Worm (Caenorhabditis elegans) whole organism, L4 larva: ENCODE data around the gene Y54F10BM.13.

Experiments
- D1046.2 ChIP-seq: fragments of 200-800 bp; sonication (Bioruptor generic); IDR thresholded peaks from 2 replicates; pipeline ENCODE4 v1.3.6; 2022; ENCODE audit warnings: missing genetic modification characterization, missing compliant biosample characterization
- F10B5.3 ChIP-seq: sonication (generic microtip); optimal IDR thresholded peaks from 2 replicates; lab custom pipeline; 2016; ENCODE audit warnings: mild to moderate bottlenecking, missing genetic modification characterization, missing compliant biosample characterization
- F26F4.8 ChIP-seq: fragments of 200-800 bp; sonication (Bioruptor generic); conservative IDR thresholded peaks from 2 replicates; pipeline ENCODE4 v1.3.6; 2022; ENCODE audit warnings: missing genetic modification characterization, missing compliant biosample characterization
- F49E8.2 ChIP-seq: sonication (generic microtip); optimal IDR thresholded peaks from 2 replicates; lab custom pipeline; 2016; ENCODE audit warnings: missing compliant biosample characterization, mild to moderate bottlenecking, missing genetic modification characterization, borderline replicate concordance
- R02D3.7 ChIP-seq: fragments of 150-350 bp; sonication (generic microtip); optimal IDR thresholded peaks from 3 replicates; lab custom pipeline; 2014; ENCODE audit warnings: missing biosample characterization, missing genetic modification characterization
- T26A8.4 ChIP-seq: fragments of 200-800 bp; sonication (Bioruptor generic); IDR thresholded peaks from 2 replicates; pipeline ENCODE4 v1.3.6; 2022; ENCODE audit warnings: missing genetic modification characterization, missing compliant biosample characterization
- Y48G9A.11 ChIP-seq: fragments of 200-800 bp; sonication (Bioruptor generic); IDR thresholded peaks from 2 replicates; pipeline ENCODE4 v1.3.6; 2022; ENCODE audit warnings: missing genetic modification reagents, missing genetic modification characterization, missing compliant biosample characterization
- Y5F2A.4 ChIP-seq: fragments of 200-800 bp; sonication (Bioruptor generic); optimal IDR thresholded peaks from 2 replicates; lab custom pipeline; 2018; ENCODE audit warnings: mild to moderate bottlenecking, missing genetic modification characterization, missing compliant biosample characterization
- Y75B8A.6 ChIP-seq: fragments of 200-800 bp; sonication (Bioruptor generic); IDR thresholded peaks from 2 replicates; pipeline ENCODE4 v1.3.6; 2022; ENCODE audit warnings: missing genetic modification reagents, missing genetic modification characterization, missing compliant biosample characterization
- ZK546.5 ChIP-seq, 2 experiments: sonication (generic microtip); optimal IDR thresholded peaks; 2 replicates each; lab custom pipeline; 2017; ENCODE audit warnings: missing biosample characterization in 2 of 2, missing genetic modification characterization in 2 of 2
- ama-1 ChIP-seq: fragments of 150-350 bp; optimal IDR thresholded peaks from 2 replicates; lab custom pipeline; 2014; ENCODE audit warnings: inconsistent platforms, mixed read lengths
- arid-1 ChIP-seq: fragments of 200-800 bp; sonication (Bioruptor generic); conservative IDR thresholded peaks from 2 replicates; pipeline ENCODE4 v1.3.6; 2022; ENCODE audit warnings: missing genetic modification reagents, missing genetic modification characterization, missing compliant biosample characterization
- ceh-32 ChIP-seq: sonication (generic microtip); optimal IDR thresholded peaks from 2 replicates; lab custom pipeline; 2016; ENCODE audit warnings: mild to moderate bottlenecking, missing genetic modification characterization, missing compliant biosample characterization; ENCODE audit not compliant: poor library complexity
- ceh-44 ChIP-seq: fragments of 200-800 bp; sonication (Bioruptor generic); IDR thresholded peaks from 2 replicates; pipeline ENCODE4 v1.3.6; 2022; ENCODE audit warnings: missing genetic modification reagents, missing genetic modification characterization, missing compliant biosample characterization
- ceh-82 ChIP-seq: sonication (generic microtip); optimal IDR thresholded peaks from 2 replicates; lab custom pipeline; 2017; ENCODE audit warnings: missing biosample characterization, missing genetic modification characterization
- ces-1 ChIP-seq: fragments of 150-350 bp; sonication (generic microtip); optimal IDR thresholded peaks from 4 replicates; lab custom pipeline; 2014; ENCODE audit warnings: missing biosample characterization, missing genetic modification reagents, missing genetic modification characterization
- cey-2 ChIP-seq: sonication (generic microtip); optimal IDR thresholded peaks from 3 replicates; lab custom pipeline; 2017; ENCODE audit warnings: missing genetic modification characterization, mild to moderate bottlenecking, missing compliant biosample characterization, antibody characterized with exemption, borderline replicate concordance; ENCODE audit not compliant: insufficient read depth
- daf-12 ChIP-seq: fragments of 150-350 bp; optimal IDR thresholded peaks from 2 replicates; lab custom pipeline; 2014; ENCODE audit warnings: missing biosample characterization, missing genetic modification reagents, missing genetic modification characterization
- daf-16 ChIP-seq, 3 experiments: sonication (generic microtip); optimal IDR thresholded peaks; 2 replicates each; lab custom pipeline; 2016 to 2017; ENCODE audit warnings: missing genetic modification characterization in 3 of 3, missing genetic modification reagents in 3 of 3, mild to moderate bottlenecking in 2 of 3, missing compliant biosample characterization in 2 of 3, missing biosample characterization in 1 of 3, moderate library complexity in 1 of 3
- daf-19 ChIP-seq: fragments of 200-800 bp; sonication (Bioruptor generic); conservative IDR thresholded peaks from 2 replicates; pipeline ENCODE4 v1.3.6; 2022; ENCODE audit warnings: missing genetic modification characterization, missing compliant biosample characterization
- dmd-6 ChIP-seq: fragments of 200-800 bp; sonication (Bioruptor generic); IDR thresholded peaks from 2 replicates; pipeline ENCODE4 v1.3.6; 2022; ENCODE audit warnings: missing genetic modification reagents, missing genetic modification characterization, missing compliant biosample characterization
- dmd-8 ChIP-seq: fragments of 200-800 bp; sonication (Bioruptor generic); IDR thresholded peaks from 2 replicates; pipeline ENCODE4 v1.3.6; 2022; ENCODE audit warnings: missing genetic modification characterization, missing compliant biosample characterization
- dpl-1 ChIP-seq: fragments of 150-350 bp; optimal IDR thresholded peaks from 2 replicates; lab custom pipeline; 2014; ENCODE audit warnings: missing biosample characterization, missing genetic modification reagents, missing genetic modification characterization
- duxl-1 ChIP-seq: sonication (generic microtip); optimal IDR thresholded peaks from 2 replicates; lab custom pipeline; 2016; ENCODE audit warnings: mild to moderate bottlenecking, missing genetic modification characterization, moderate library complexity, missing compliant biosample characterization; ENCODE audit not compliant: poor library complexity
- egl-27 ChIP-seq: sonication (generic microtip); optimal IDR thresholded peaks from 3 replicates; lab custom pipeline; 2017; ENCODE audit warnings: missing biosample characterization, missing genetic modification reagents, missing genetic modification characterization
- egl-43 ChIP-seq: fragments of 200-800 bp; sonication (Bioruptor generic); IDR thresholded peaks from 2 replicates; pipeline ENCODE4 v1.3.6; 2022; ENCODE audit warnings: missing genetic modification reagents, missing genetic modification characterization, missing compliant biosample characterization
- hlh-30 ChIP-seq: sonication (generic microtip); optimal IDR thresholded peaks from 2 replicates; lab custom pipeline; 2017; ENCODE audit warnings: antibody characterized with exemption, mild to moderate bottlenecking, missing genetic modification characterization, missing compliant biosample characterization; ENCODE audit not compliant: insufficient read depth
- hmg-1.1 ChIP-seq: fragments of 200-800 bp; sonication (Bioruptor generic); IDR thresholded peaks from 2 replicates; pipeline ENCODE4 v1.3.6; 2022; ENCODE audit warnings: missing genetic modification reagents, missing genetic modification characterization, missing compliant biosample characterization
- jun-1 ChIP-seq: fragments of 150-350 bp; optimal IDR thresholded peaks from 2 replicates; lab custom pipeline; 2014; ENCODE audit warnings: missing biosample characterization, missing genetic modification reagents, missing genetic modification characterization
- lim-7 ChIP-seq: fragments of 200-800 bp; sonication (Bioruptor generic); IDR thresholded peaks from 2 replicates; pipeline ENCODE4 v1.3.6; 2022; ENCODE audit warnings: missing genetic modification characterization, missing compliant biosample characterization
- lin-1 ChIP-seq: fragments of 200-800 bp; sonication (Bioruptor generic); IDR thresholded peaks from 2 replicates; pipeline ENCODE4 v1.3.6; 2022; ENCODE audit warnings: missing genetic modification reagents, missing genetic modification characterization, missing compliant biosample characterization
- lin-15B ChIP-seq: fragments of 150-350 bp; sonication (generic microtip); optimal IDR thresholded peaks from 3 replicates; lab custom pipeline; 2014; ENCODE audit warnings: missing biosample characterization, missing genetic modification characterization
- lir-3 ChIP-seq: sonication (generic microtip); optimal IDR thresholded peaks from 2 replicates; lab custom pipeline; 2016; ENCODE audit warnings: mild to moderate bottlenecking, missing genetic modification characterization, missing compliant biosample characterization
- madf-5 ChIP-seq, 2 experiments: fragments of 200-800 bp; sonication (Bioruptor generic); IDR thresholded peaks; 2 replicates each; pipeline ENCODE4 v1.3.6; 2022; ENCODE audit warnings: missing compliant biosample characterization in 2 of 2, missing genetic modification characterization in 2 of 2
- mdt-29 ChIP-seq: fragments of 200-800 bp; sonication (Bioruptor generic); IDR thresholded peaks from 2 replicates; pipeline ENCODE4 v1.3.6; 2022; ENCODE audit warnings: missing genetic modification reagents, missing genetic modification characterization, missing compliant biosample characterization
- mes-2 ChIP-seq: sonication (generic microtip); optimal IDR thresholded peaks from 2 replicates; lab custom pipeline; 2016; ENCODE audit warnings: missing genotype, mild to moderate bottlenecking, missing genetic modification characterization, missing compliant biosample characterization; ENCODE audit not compliant: poor library complexity, severe bottlenecking
- mxl-2 ChIP-seq: fragments of 200-800 bp; sonication (Bioruptor generic); conservative IDR thresholded peaks from 2 replicates; pipeline ENCODE4 v1.3.6; 2022; ENCODE audit warnings: missing genetic modification reagents, missing genetic modification characterization, missing compliant biosample characterization
- nhr-11 ChIP-seq: fragments of 150-350 bp; optimal IDR thresholded peaks from 2 replicates; lab custom pipeline; 2014; ENCODE audit warnings: missing biosample characterization, missing genetic modification characterization
- nhr-28 ChIP-seq: fragments of 150-350 bp; optimal IDR thresholded peaks from 2 replicates; lab custom pipeline; 2014; ENCODE audit warnings: missing biosample characterization, missing genetic modification characterization
- nhr-6 ChIP-seq: fragments of 150-350 bp; optimal IDR thresholded peaks from 2 replicates; lab custom pipeline; 2014; ENCODE audit warnings: missing biosample characterization, missing genetic modification characterization
- pha-4 ChIP-seq, 2 experiments: fragments of 150-350 bp in 1 of 2; fragments of 200-800 bp in 1 of 2; sonication (Bioruptor generic) in 1 of 2; IDR thresholded peaks in 1 of 2; optimal IDR thresholded peaks in 1 of 2; 2 replicates each; pipeline versions ENCODE4 v1.3.6 to Lab custom; 2014 to 2022; ENCODE audit warnings: missing genetic modification characterization in 2 of 2, missing genetic modification reagents in 2 of 2, missing biosample characterization in 1 of 2, missing compliant biosample characterization in 1 of 2
- pqm-1 ChIP-seq: sonication (generic microtip); optimal IDR thresholded peaks from 2 replicates; lab custom pipeline; 2017; ENCODE audit warnings: missing biosample characterization, missing genetic modification characterization
- sdz-12 ChIP-seq: fragments of 200-800 bp; sonication (Bioruptor generic); optimal IDR thresholded peaks from 2 replicates; lab custom pipeline; 2018; ENCODE audit warnings: mild to moderate bottlenecking, missing genetic modification characterization, missing compliant biosample characterization
- set-16 ChIP-seq: fragments of 200-800 bp; sonication (Bioruptor generic); IDR thresholded peaks from 2 replicates; pipeline ENCODE4 v1.3.6; 2022; ENCODE audit warnings: missing genetic modification reagents, missing genetic modification characterization, missing compliant biosample characterization
- snpc-1.2 ChIP-seq: fragments of 200-800 bp; sonication (Bioruptor generic); IDR thresholded peaks from 2 replicates; pipeline ENCODE4 v1.3.6; 2022; ENCODE audit warnings: missing genetic modification reagents, missing genetic modification characterization, missing compliant biosample characterization
- snpc-4 ChIP-seq: fragments of 150-350 bp; optimal IDR thresholded peaks from 2 replicates; lab custom pipeline; 2014; ENCODE audit warnings: missing biosample characterization, missing genetic modification characterization
- unc-130 ChIP-seq: sonication (generic microtip); optimal IDR thresholded peaks from 2 replicates; lab custom pipeline; 2016; ENCODE audit warnings: missing genetic modification reagents, missing genetic modification characterization, missing compliant biosample characterization
- unc-39 ChIP-seq: sonication (generic microtip); optimal IDR thresholded peaks from 2 replicates; lab custom pipeline; 2017; ENCODE audit warnings: missing biosample characterization, missing genetic modification characterization
- unc-62 ChIP-seq, 3 experiments: fragments of 150-350 bp in 1 of 3; sonication (generic microtip); optimal IDR thresholded peaks in 2 of 3; peaks in 1 of 3; 1 replicate in 1 of 3; 2 replicates in 2 of 3; lab custom pipeline; 2014 to 2017; ENCODE audit warnings: missing biosample characterization in 3 of 3, missing genetic modification characterization in 3 of 3, missing genetic modification reagents in 3 of 3, missing genotype in 1 of 3
- zip-11 ChIP-seq: fragments of 200-800 bp; sonication (Bioruptor generic); IDR thresholded peaks from 2 replicates; pipeline ENCODE4 v1.3.6; 2022; ENCODE audit warnings: missing genetic modification characterization, missing compliant biosample characterization

The Y54F10BM.13 gene

DNA sequence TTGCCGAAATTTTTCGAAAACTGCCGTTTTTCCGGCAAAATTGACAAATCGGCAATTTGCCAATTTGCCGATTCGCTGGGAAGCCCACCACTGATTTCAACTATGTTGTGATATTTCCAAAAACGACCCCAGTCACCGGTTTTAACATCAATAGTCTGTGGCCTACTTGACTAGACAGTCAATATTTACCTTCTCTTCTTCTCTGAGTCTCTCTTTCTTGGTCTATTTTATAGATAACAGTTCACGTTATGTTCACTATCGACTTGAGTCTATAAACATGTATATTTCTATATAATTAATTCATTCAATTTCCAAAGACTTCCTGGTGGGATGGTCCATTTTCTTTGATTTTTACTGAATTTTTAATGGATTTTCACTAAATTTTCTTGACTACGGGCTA is 36.1 kb downstream of the Y54F10BM.13 start:
- TF ChIP-seq unc-130 (GFP tag; lab: Kevin White, UChicago) (no peak), ces-1 (GFP tag; lab: Kevin White, UChicago) (no peak), zip-11 (GFP tag; lab: Robert Waterston, UW) (no peak), mxl-2 (no peak), Y75B8A.6 (GFP tag; lab: Robert Waterston, UW) (no peak), cey-2 (tag; lab: Kevin White, UChicago) (no peak), daf-19 (GFP tag; lab: Robert Waterston, UW) (no peak), F26F4.8 (GFP tag; lab: Robert Waterston, UW) (no peak), nhr-28 (peak; percentile 71), dmd-8 (GFP tag; lab: Robert Waterston, UW) (no peak), arid-1 (GFP tag; lab: Robert Waterston, UW) (no peak), nhr-11 (tag; lab: Kevin White, UChicago) (no peak), snpc-4 (no peak), lin-1 (GFP tag; lab: Robert Waterston, UW) (no peak), duxl-1 (tag; lab: Kevin White, UChicago) (peak; percentile 41), dmd-6 (GFP tag; lab: Robert Waterston, UW) (peak; percentile 29), pha-4 (GFP tag; IDR thresholded peaks at IDR 0.05; lab: Robert Waterston, UW) (no peak), pha-4 (tag; optimal IDR thresholded peaks at IDR 0.05; lab: Kevin White, UChicago) (peak; percentile 79), mes-2 (tag; lab: Kevin White, UChicago) (no peak), lim-7 (no peak), F49E8.2 (no peak), jun-1 (no peak), unc-62 (GFP tag; optimal IDR thresholded peaks at IDR 0.05 in 1 of 2; lab: Kevin White, UChicago) (no peak), unc-62 (tag; optimal IDR thresholded peaks at IDR 0.05; lab: Kevin White, UChicago) (no peak), F10B5.3 (tag; lab: Kevin White, UChicago) (no peak), snpc-1.2 (GFP tag; lab: Robert Waterston, UW) (no peak), Y48G9A.11 (GFP tag; lab: Robert Waterston, UW) (no peak), D1046.2 (GFP tag; lab: Robert Waterston, UW) (no peak), egl-43 (GFP tag; lab: Robert Waterston, UW) (no peak), ama-1 (lab: Kevin White, UChicago) (no peak), daf-12 (tag; lab: Kevin White, UChicago) (no peak), pqm-1 (peak; percentile 35), ceh-82 (tag; lab: Kevin White, UChicago) (no peak), sdz-12 (GFP tag; lab: Kevin White, UChicago) (no peak), unc-39 (tag; lab: Kevin White, UChicago) (no peak), lir-3 (tag; lab: Kevin White, UChicago) (no peak), daf-16 (GFP tag; optimal IDR thresholded peaks at IDR 0.05; lab: Kevin White, UChicago) (no peak), daf-16 (tag; optimal IDR thresholded peaks at IDR 0.05; lab: Kevin White, UChicago) (peak; percentile 94), hmg-1.1 (GFP tag; lab: Robert Waterston, UW) (no peak), R02D3.7 (tag; lab: Kevin White, UChicago) (no peak), T26A8.4 (no peak), ceh-32 (no peak), egl-27 (no peak), Y5F2A.4 (GFP tag; lab: Kevin White, UChicago) (no peak), nhr-6 (tag; lab: Kevin White, UChicago) (no peak), mdt-29 (GFP tag; lab: Robert Waterston, UW) (no peak), set-16 (no peak), hlh-30 (tag; lab: Kevin White, UChicago) (peak; percentile 4), ceh-44 (no peak), ZK546.5 (tag; optimal IDR thresholded peaks at IDR 0.05; lab: Kevin White, UChicago) (no peak), lin-15B (tag; lab: Kevin White, UChicago) (no peak), madf-5 (GFP tag; IDR thresholded peaks at IDR 0.05; lab: Robert Waterston, UW) (no peak), dpl-1 (GFP tag; lab: Kevin White, UChicago) (no peak)
